Worm (Caenorhabditis elegans): Measurements from ENCODE around the gene gst-5.

The gst-5 gene

DNA sequence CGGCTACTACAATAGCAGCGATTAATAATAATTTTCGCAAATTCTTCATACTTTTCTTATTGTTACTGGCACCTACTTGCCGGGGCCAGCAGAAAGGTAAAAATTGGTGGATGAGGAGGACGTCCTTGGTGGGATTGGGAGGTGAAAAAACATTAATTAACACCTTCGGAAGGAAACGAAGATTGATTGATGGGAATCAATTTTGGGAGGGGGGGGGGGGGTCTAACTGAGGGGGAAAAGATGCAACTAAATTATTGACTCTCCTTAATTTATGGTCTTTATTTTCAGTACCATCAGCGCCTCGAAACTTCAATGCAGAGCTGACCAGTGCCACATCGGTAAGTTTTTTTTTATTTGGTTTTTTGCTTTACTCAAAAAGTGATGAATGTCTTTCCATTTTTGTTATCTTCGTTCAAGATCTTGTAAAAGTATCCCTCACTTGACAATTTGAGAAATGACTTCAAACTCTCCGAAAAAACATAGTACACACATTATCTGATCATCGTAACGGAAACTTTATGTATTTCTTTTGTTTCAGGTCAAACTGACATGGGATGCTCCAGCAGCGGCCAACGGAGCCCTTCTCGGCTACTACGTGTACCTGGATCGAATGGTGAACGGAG, 43.6 kb downstream of the gst-5 start:
- TF ChIP-seq dpl-1 (GFP tag; optimal IDR thresholded peaks at IDR 0.05) (no peak), nhr-84 (tag; optimal IDR thresholded peaks at IDR 0.05) (no peak), sptf-1 (tag; optimal IDR thresholded peaks at IDR 0.05) (no peak), nhr-71 (tag; optimal IDR thresholded peaks at IDR 0.05) (no peak), lin-14 (GFP tag; optimal IDR thresholded peaks at IDR 0.05) (peak; percentile 29), C34B4.2 (tag; optimal IDR thresholded peaks at IDR 0.05) (no peak), mdl-1 (tag; optimal IDR thresholded peaks at IDR 0.05) (no peak), skn-1 (tag; optimal IDR thresholded peaks at IDR 0.05) (no peak), rnt-1 (tag; optimal IDR thresholded peaks at IDR 0.05) (no peak), nhr-85 (tag) (peak; percentile 74), lin-39 (tag; optimal IDR thresholded peaks at IDR 0.05) (no peak), swsn-7 (tag; optimal IDR thresholded peaks at IDR 0.05) (no peak), nhr-77 (tag; optimal IDR thresholded peaks at IDR 0.05) (no peak), mab-9 (GFP tag; IDR thresholded peaks at IDR 0.05) (no peak), snu-23 (GFP tag; optimal IDR thresholded peaks at IDR 0.05) (no peak), pax-3 (tag; optimal IDR thresholded peaks at IDR 0.05) (no peak), irx-1 (tag; optimal IDR thresholded peaks at IDR 0.05) (no peak), nhr-90 (tag; optimal IDR thresholded peaks at IDR 0.05; ENCODE audit: poor library complexity) (no peak)

DNA sequence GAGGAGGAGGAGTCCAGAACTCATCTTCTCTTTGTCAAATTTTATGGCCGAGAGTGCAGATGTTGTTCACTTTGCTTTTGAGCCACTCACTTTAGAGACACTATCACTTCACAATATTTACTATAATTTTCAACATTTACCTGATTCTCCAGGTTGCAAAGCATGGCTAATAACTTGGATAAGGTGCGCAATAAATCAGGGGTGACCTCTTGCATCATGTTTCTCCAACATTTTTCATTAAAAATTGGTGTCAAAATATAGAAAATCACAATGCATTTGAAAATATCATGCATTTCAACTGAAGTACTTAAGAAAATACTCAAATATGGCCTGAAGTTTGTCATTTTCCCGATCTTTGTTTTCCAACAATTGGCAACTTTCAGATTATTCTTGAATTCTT, 45.4 kb downstream of the gst-5 start:
- TF ChIP-seq mdl-1 (tag; optimal IDR thresholded peaks at IDR 0.05): no peak
- TF ChIP-seq xbp-1 (tag; optimal IDR thresholded peaks at IDR 0.05): no peak

DNA sequence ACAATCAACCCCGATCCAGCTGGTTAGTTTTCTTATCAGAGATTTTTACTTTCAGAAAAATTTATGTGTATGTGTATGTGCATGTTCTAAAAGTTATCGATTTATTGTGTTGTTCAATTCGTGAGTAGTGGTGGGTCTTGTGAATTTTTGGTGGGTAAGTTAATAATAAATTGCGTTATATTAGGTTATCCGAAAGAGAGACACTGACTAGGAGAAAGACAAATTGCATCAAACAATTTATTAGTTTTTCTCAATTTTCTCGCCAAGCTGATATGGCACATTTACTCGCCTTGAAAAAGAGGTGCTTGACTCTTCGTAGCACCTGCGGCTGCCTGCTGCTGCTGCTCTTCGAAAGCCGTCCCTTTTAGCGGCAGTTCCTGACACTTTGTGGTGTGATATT, 49.0 kb downstream of the gst-5 start:
- TF ChIP-seq nhr-71 (tag; optimal IDR thresholded peaks at IDR 0.05): peak; percentile 27
- peak; percentile 18 for TF ChIP-seq nhr-47 (tag; optimal IDR thresholded peaks at IDR 0.05)
- no peak for TF ChIP-seq lin-13 (GFP tag; optimal IDR thresholded peaks at IDR 0.05)
- TF ChIP-seq unc-98 (GFP tag; IDR thresholded peaks at IDR 0.05): no peak

All from whole organism, L1 larva.